Worm (Caenorhabditis elegans) whole organism, L4 larva: ENCODE measurements around the gene ZC239.14.

Source experiments
- F44E2.7 ChIP-seq: fragments of 200-800 bp; sonication (Bioruptor generic); IDR thresholded peaks from 2 replicates; pipeline ENCODE4 v2.1.2; 2022; ENCODE audit warnings: missing genetic modification characterization, missing compliant biosample characterization
- Y105C5A.15 ChIP-seq: fragments of 200-800 bp; sonication (Bioruptor generic); IDR thresholded peaks from 2 replicates; pipeline ENCODE4 v1.3.6; 2022; ENCODE audit warnings: missing genetic modification characterization, missing compliant biosample characterization
- ZK546.5 ChIP-seq, 2 experiments: sonication (generic microtip); optimal IDR thresholded peaks; 2 replicates each; lab custom pipeline; 2017; ENCODE audit warnings: missing biosample characterization in 2 of 2, missing genetic modification characterization in 2 of 2
- daf-12 ChIP-seq: fragments of 150-350 bp; optimal IDR thresholded peaks from 2 replicates; lab custom pipeline; 2014; ENCODE audit warnings: missing biosample characterization, missing genetic modification reagents, missing genetic modification characterization
- lin-29 ChIP-seq: fragments of 200-800 bp; sonication (Bioruptor generic); IDR thresholded peaks from 2 replicates; pipeline ENCODE4 v1.3.6; 2022; ENCODE audit warnings: missing genetic modification reagents, missing genetic modification characterization, missing compliant biosample characterization
- nhr-237 ChIP-seq: sonication (generic microtip); optimal IDR thresholded peaks from 2 replicates; lab custom pipeline; 2017; ENCODE audit warnings: missing biosample characterization, missing genetic modification characterization
- php-3 ChIP-seq: fragments of 200-800 bp; sonication (Bioruptor generic); IDR thresholded peaks from 2 replicates; pipeline ENCODE4 v1.3.6; 2022; ENCODE audit warnings: missing genetic modification reagents, missing genetic modification characterization, missing compliant biosample characterization
- unc-62 ChIP-seq, 3 experiments: fragments of 150-350 bp in 1 of 3; sonication (generic microtip); optimal IDR thresholded peaks in 2 of 3; peaks in 1 of 3; 1 replicate in 1 of 3; 2 replicates in 2 of 3; lab custom pipeline; 2014 to 2017; ENCODE audit warnings: missing biosample characterization in 3 of 3, missing genetic modification characterization in 3 of 3, missing genetic modification reagents in 3 of 3, missing genotype in 1 of 3

DNA sequence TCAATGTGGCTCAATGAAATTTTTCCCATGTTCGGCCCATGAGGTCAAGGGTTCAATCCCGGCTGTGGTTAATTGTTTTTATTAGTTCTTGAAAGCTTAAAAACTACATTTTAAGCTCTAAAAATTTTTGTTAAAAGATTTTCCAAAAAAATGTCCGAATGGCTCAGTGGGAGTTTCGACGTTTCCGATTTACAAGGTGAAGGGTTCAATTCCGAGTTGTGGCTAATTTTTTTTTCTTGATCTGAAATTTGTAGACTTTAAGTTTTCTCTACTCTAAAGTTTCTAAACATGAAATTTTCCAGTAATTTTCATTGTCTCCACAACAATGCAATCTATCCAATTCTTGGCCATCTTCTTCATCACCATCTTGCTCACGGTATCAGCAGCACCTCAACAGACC is 40.7 kb upstream of the ZC239.14 start, which contains the start of gene F02E11.2:
- no peak for TF ChIP-seq daf-12 (tag; lab: Kevin White, UChicago)
- TF ChIP-seq ZK546.5 (tag; optimal IDR thresholded peaks at IDR 0.05; lab: Kevin White, UChicago) = no peak
- TF ChIP-seq lin-29 = no peak
- TF ChIP-seq nhr-237 (tag; lab: Kevin White, UChicago) = no peak
- TF ChIP-seq Y105C5A.15 (GFP tag; lab: Robert Waterston, UW) = no peak
- TF ChIP-seq php-3 (GFP tag; lab: Robert Waterston, UW) = no peak
- no peak for TF ChIP-seq F44E2.7
- no peak for TF ChIP-seq unc-62 (GFP tag; optimal IDR thresholded peaks at IDR 0.05 in 1 of 2; lab: Kevin White, UChicago)
- TF ChIP-seq unc-62 (tag; optimal IDR thresholded peaks at IDR 0.05; lab: Kevin White, UChicago) = no peak
